Fruit fly (Drosophila melanogaster) whole organism, embryonic: ENCODE results near the gene Gad1.

Experiments
- Atf-2 ChIP-seq: fragments of 200-800 bp; sonication (Bioruptor generic); optimal IDR thresholded peaks from 2 replicates; lab custom pipeline; 2016; ENCODE audit warnings: missing biosample characterization, missing genetic modification characterization
- Bgb ChIP-seq: fragments of 200-800 bp; sonication (Bioruptor generic); IDR thresholded peaks from 2 replicates; pipeline ENCODE4 v1.3.6; 2022; ENCODE audit warnings: missing biosample characterization, missing genetic modification characterization; ENCODE audit not compliant: partially characterized antibody
- Blimp-1 ChIP-seq: fragments of 200-800 bp; sonication (Bioruptor generic); optimal IDR thresholded peaks from 3 replicates; lab custom pipeline; 2018; ENCODE audit warnings: missing biosample characterization, missing genetic modification characterization, mild to moderate bottlenecking, moderate library complexity, missing genetic modification reagents
- CG10209 ChIP-seq: fragments of 200-800 bp; sonication (Bioruptor generic); optimal IDR thresholded peaks from 3 replicates; lab custom pipeline; 2017; ENCODE audit warnings: missing biosample characterization, mild to moderate bottlenecking, missing genetic modification characterization, missing genetic modification reagents
- CG12155 ChIP-seq: fragments of 200-800 bp; sonication (Bioruptor generic); optimal IDR thresholded peaks from 3 replicates; lab custom pipeline; 2016; ENCODE audit warnings: missing biosample characterization, missing genetic modification characterization
- CG12744 ChIP-seq: fragments of 200-800 bp; sonication (Bioruptor generic); optimal IDR thresholded peaks from 2 replicates; lab custom pipeline; 2016; ENCODE audit warnings: missing biosample characterization, missing genetic modification characterization
- CG13296 ChIP-seq: fragments of 200-800 bp; sonication (Bioruptor generic); optimal IDR thresholded peaks from 3 replicates; lab custom pipeline; 2018; ENCODE audit warnings: missing biosample characterization, mild to moderate bottlenecking, missing genetic modification characterization
- CG13424 ChIP-seq: fragments of 200-800 bp; sonication (Bioruptor generic); optimal IDR thresholded peaks from 2 replicates; lab custom pipeline; 2019; ENCODE audit warnings: missing biosample characterization, mild to moderate bottlenecking, missing genetic modification characterization, moderate library complexity
- CG14710 ChIP-seq: fragments of 200-800 bp; sonication (Bioruptor generic); optimal IDR thresholded peaks from 3 replicates; lab custom pipeline; 2019; ENCODE audit warnings: missing biosample characterization, mild to moderate bottlenecking, missing genetic modification characterization, moderate library complexity
- CG15011 ChIP-seq: fragments of 200-800 bp; sonication (Bioruptor generic); optimal IDR thresholded peaks from 3 replicates; lab custom pipeline; 2018; ENCODE audit warnings: missing biosample characterization, mild to moderate bottlenecking, missing genetic modification characterization
- CG1603 ChIP-seq: fragments of 200-800 bp; sonication (Bioruptor generic); optimal IDR thresholded peaks from 2 replicates; lab custom pipeline; 2019; ENCODE audit warnings: missing biosample characterization, mild to moderate bottlenecking, missing genetic modification characterization, moderate library complexity
- CG1647 ChIP-seq: fragments of 200-800 bp; sonication (Bioruptor generic); optimal IDR thresholded peaks from 3 replicates; lab custom pipeline; 2016; ENCODE audit warnings: missing biosample characterization, missing genetic modification characterization
- CG16863 ChIP-seq: fragments of 200-800 bp; sonication (Bioruptor generic); optimal IDR thresholded peaks from 3 replicates; lab custom pipeline; 2016; ENCODE audit warnings: missing biosample characterization, missing genetic modification characterization
- CG17912 ChIP-seq: fragments of 200-800 bp; sonication (Bioruptor generic); optimal IDR thresholded peaks from 2 replicates; lab custom pipeline; 2018; ENCODE audit warnings: missing biosample characterization, mild to moderate bottlenecking, missing genetic modification characterization
- CG2889 ChIP-seq: fragments of 200-800 bp; sonication (Bioruptor generic); IDR thresholded peaks from 3 replicates; pipeline ENCODE4 v1.3.6; 2022; ENCODE audit warnings: missing biosample characterization, missing genetic modification characterization
- CG30431 ChIP-seq: fragments of 200-800 bp; sonication (Bioruptor generic); optimal IDR thresholded peaks from 2 replicates; lab custom pipeline; 2017; ENCODE audit warnings: missing biosample characterization, missing genetic modification characterization
- CG3163 ChIP-seq: fragments of 200-800 bp; sonication (Bioruptor generic); optimal IDR thresholded peaks from 3 replicates; lab custom pipeline; 2016; ENCODE audit warnings: missing biosample characterization, missing genetic modification characterization
- CG3281 ChIP-seq: fragments of 200-800 bp; sonication (Bioruptor generic); optimal IDR thresholded peaks from 3 replicates; lab custom pipeline; 2017; ENCODE audit warnings: missing biosample characterization, mild to moderate bottlenecking, missing genetic modification characterization
- CG3726 ChIP-seq: fragments of 200-800 bp; sonication (Bioruptor generic); IDR thresholded peaks from 3 replicates; pipeline ENCODE4, ENCODE4 v1.3.6; 2022; ENCODE audit warnings: missing biosample characterization, missing genetic modification characterization
- CG4328 ChIP-seq: fragments of 200-800 bp; sonication (Bioruptor generic); optimal IDR thresholded peaks from 3 replicates; lab custom pipeline; 2017; ENCODE audit warnings: missing biosample characterization, missing genetic modification reagents, missing genetic modification characterization
- CG4707 ChIP-seq: fragments of 200-800 bp; sonication (Bioruptor generic); optimal IDR thresholded peaks from 2 replicates; lab custom pipeline; 2018; ENCODE audit warnings: missing biosample characterization, mild to moderate bottlenecking, missing genetic modification characterization, moderate library complexity
- CG4730 ChIP-seq: fragments of 200-800 bp; sonication (Bioruptor generic); IDR thresholded peaks from 2 replicates; pipeline ENCODE4 v1.3.6; 2022; ENCODE audit warnings: missing biosample characterization, missing genetic modification characterization
- CG6254 ChIP-seq: fragments of 200-800 bp; sonication (Bioruptor generic); optimal IDR thresholded peaks from 3 replicates; lab custom pipeline; 2017; ENCODE audit warnings: mild to moderate bottlenecking, missing biosample characterization, missing genetic modification reagents, missing genetic modification characterization
- CG7556 ChIP-seq: fragments of 200-800 bp; sonication (Bioruptor generic); optimal IDR thresholded peaks from 2 replicates; lab custom pipeline; 2017; ENCODE audit warnings: missing biosample characterization, mild to moderate bottlenecking, missing genetic modification characterization
- CG8290 ChIP-seq, 3 experiments: fragments of 200-800 bp; sonication (Bioruptor generic); optimal IDR thresholded peaks; 2 replicates each; lab custom pipeline; 2016 to 2019; ENCODE audit warnings: missing biosample characterization in 3 of 3, missing genetic modification characterization in 3 of 3, mild to moderate bottlenecking in 2 of 3, moderate library complexity in 1 of 3
- CG9437 ChIP-seq: fragments of 200-800 bp; sonication (Bioruptor generic); optimal IDR thresholded peaks from 2 replicates; lab custom pipeline; 2018; ENCODE audit warnings: missing biosample characterization, mild to moderate bottlenecking, missing genetic modification characterization
- CG9727 ChIP-seq: fragments of 200-800 bp; sonication (Bioruptor generic); optimal IDR thresholded peaks from 3 replicates; lab custom pipeline; 2017; ENCODE audit warnings: missing biosample characterization, mild to moderate bottlenecking, missing genetic modification characterization
- CHES-1-like ChIP-seq: fragments of 200-800 bp; sonication (Bioruptor generic); optimal IDR thresholded peaks from 2 replicates; lab custom pipeline; 2016; ENCODE audit warnings: missing biosample characterization, missing genetic modification characterization
- CrebB ChIP-seq: fragments of 200-800 bp; sonication (Bioruptor generic); optimal IDR thresholded peaks from 3 replicates; lab custom pipeline; 2018; ENCODE audit warnings: missing biosample characterization, mild to moderate bottlenecking, missing genetic modification characterization
- Dp ChIP-seq: fragments of 200-800 bp; sonication (Bioruptor generic); optimal IDR thresholded peaks from 2 replicates; lab custom pipeline; 2018; ENCODE audit warnings: missing biosample characterization, mild to moderate bottlenecking, missing genetic modification characterization, moderate library complexity
- Dref ChIP-seq: fragments of 200-800 bp; sonication (Bioruptor generic); IDR thresholded peaks from 2 replicates; pipeline ENCODE4 v1.3.6; 2022; ENCODE audit warnings: missing biosample characterization, missing genetic modification characterization
- HLH3B ChIP-seq: fragments of 200-800 bp; sonication (Bioruptor generic); IDR thresholded peaks from 2 replicates; pipeline ENCODE4 v1.3.6; 2022; ENCODE audit warnings: missing biosample characterization, missing genetic modification characterization
- HmgD ChIP-seq: fragments of 200-800 bp; sonication (Bioruptor generic); optimal IDR thresholded peaks from 3 replicates; lab custom pipeline; 2016; ENCODE audit warnings: missing biosample characterization, missing genetic modification characterization
- MESR4 ChIP-seq: fragments of 200-800 bp; sonication (Bioruptor generic); optimal IDR thresholded peaks from 2 replicates; lab custom pipeline; 2018; ENCODE audit warnings: missing biosample characterization, mild to moderate bottlenecking, missing genetic modification characterization, moderate library complexity
- Mad ChIP-seq: fragments of 200-800 bp; sonication (Bioruptor generic); optimal IDR thresholded peaks from 2 replicates; lab custom pipeline; 2016; ENCODE audit warnings: missing biosample characterization, missing genetic modification characterization
- Mes4 ChIP-seq: fragments of 200-800 bp; sonication (Bioruptor generic); optimal IDR thresholded peaks from 2 replicates; lab custom pipeline; 2016; ENCODE audit warnings: missing biosample characterization, missing genetic modification characterization
- Sin3A ChIP-seq: fragments of >200 bp; optimal IDR thresholded peaks from 2 replicates; lab custom pipeline; 2018
- TFAM ChIP-seq: fragments of 200-800 bp; sonication (Bioruptor generic); optimal IDR thresholded peaks from 2 replicates; lab custom pipeline; 2017; ENCODE audit warnings: missing biosample characterization, missing genetic modification characterization, inconsistent platforms
- cato ChIP-seq: fragments of 200-800 bp; sonication (Bioruptor generic); optimal IDR thresholded peaks from 2 replicates; lab custom pipeline; 2016; ENCODE audit warnings: missing biosample characterization, missing genetic modification characterization, borderline replicate concordance
- ci ChIP-seq: fragments of 200-800 bp; sonication (Bioruptor generic); IDR thresholded peaks from 3 replicates; pipeline ENCODE4 v1.3.6; 2022; ENCODE audit warnings: missing biosample characterization, missing genetic modification characterization
- exex ChIP-seq: fragments of 200-800 bp; sonication (Bioruptor generic); optimal IDR thresholded peaks from 4 replicates; lab custom pipeline; 2018; ENCODE audit warnings: missing biosample characterization, mild to moderate bottlenecking, missing genetic modification characterization, moderate library complexity
- eyg ChIP-seq: fragments of 200-800 bp; sonication (Bioruptor generic); optimal IDR thresholded peaks from 3 replicates; lab custom pipeline; 2016; ENCODE audit warnings: missing biosample characterization, missing genetic modification characterization
- fd102C ChIP-seq: fragments of 200-800 bp; sonication (Bioruptor generic); optimal IDR thresholded peaks from 2 replicates; lab custom pipeline; 2018; ENCODE audit warnings: missing biosample characterization, mild to moderate bottlenecking, missing genetic modification characterization, moderate library complexity
- ham ChIP-seq: fragments of 200-800 bp; sonication (Bioruptor generic); IDR thresholded peaks from 2 replicates; pipeline ENCODE4 v1.3.6; 2022; ENCODE audit warnings: missing biosample characterization, missing genetic modification characterization
- hb ChIP-seq: fragments of 200-800 bp; sonication (Bioruptor generic); IDR thresholded peaks from 3 replicates; pipeline ENCODE4 v1.3.6; 2022; ENCODE audit warnings: missing biosample characterization, missing genetic modification characterization; ENCODE audit not compliant: partially characterized antibody
- insv ChIP-seq, 2 experiments: fragments of 200-800 bp; sonication (Bioruptor generic); optimal IDR thresholded peaks; 3 replicates each; lab custom pipeline; 2016 to 2018; ENCODE audit warnings: missing biosample characterization in 2 of 2, missing genetic modification characterization in 2 of 2
- mam ChIP-seq: fragments of 200-800 bp; sonication (Bioruptor generic); optimal IDR thresholded peaks from 3 replicates; lab custom pipeline; 2016; ENCODE audit warnings: missing biosample characterization, missing genetic modification characterization
- peb ChIP-seq: fragments of 200-800 bp; sonication (Bioruptor generic); IDR thresholded peaks from 2 replicates; pipeline ENCODE4 v1.3.6; 2022; ENCODE audit warnings: missing biosample characterization, missing genetic modification characterization
- row ChIP-seq: fragments of 200-800 bp; sonication (Bioruptor generic); IDR thresholded peaks from 3 replicates; pipeline ENCODE4 v1.3.6; 2022; ENCODE audit warnings: missing biosample characterization, missing genetic modification characterization
- seq ChIP-seq: fragments of 200-800 bp; sonication (Bioruptor generic); IDR thresholded peaks from 2 replicates; pipeline ENCODE4 v1.3.6; 2022; ENCODE audit warnings: missing biosample characterization, missing genetic modification characterization
- slp2 ChIP-seq: fragments of 200-800 bp; sonication (Bioruptor generic); optimal IDR thresholded peaks from 2 replicates; lab custom pipeline; 2016; ENCODE audit warnings: missing biosample characterization, missing genetic modification characterization
- trh ChIP-seq: fragments of 200-800 bp; sonication (Bioruptor generic); optimal IDR thresholded peaks from 2 replicates; lab custom pipeline; 2016; ENCODE audit warnings: missing biosample characterization, missing genetic modification characterization

Gad1 gene

DNA sequence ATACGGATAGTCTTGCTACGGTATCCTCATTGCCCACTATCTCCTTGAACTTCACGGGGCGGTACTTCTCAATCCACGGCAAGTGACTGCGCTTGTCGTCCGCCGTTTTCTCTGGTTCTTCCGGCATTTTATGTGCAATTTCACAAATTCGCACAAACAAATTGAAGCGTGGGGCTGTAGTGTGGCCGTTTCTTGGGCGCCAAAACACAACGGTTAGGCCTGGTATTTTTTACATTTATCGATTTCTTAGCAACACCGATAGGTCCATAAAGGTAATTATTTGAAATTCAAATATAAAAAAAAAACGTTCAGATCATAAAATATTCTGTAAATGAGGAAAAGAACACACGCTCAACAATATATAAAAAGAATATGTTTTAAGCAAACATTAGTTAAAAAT is 47.3 kb upstream of the Gad1 start, which contains the start of gene RfC4 (continued):
- no peak for TF ChIP-seq CG6254 (GFP tag; lab: Kevin White, UChicago)
- TF ChIP-seq HmgD (GFP tag; lab: Kevin White, UChicago), result peak; percentile 29
- no peak for TF ChIP-seq CG3726 (GFP tag; lab: Robert Waterston, UW)
- TF ChIP-seq CrebB (tag; lab: Kevin White, UChicago), result no peak
- no peak for TF ChIP-seq CG9727
- TF ChIP-seq Mad (GFP tag; lab: Kevin White, UChicago), result no peak
- no peak for TF ChIP-seq CG2889 (GFP tag; lab: Robert Waterston, UW)
- no peak for TF ChIP-seq fd102C (GFP tag; lab: Kevin White, UChicago)
- no peak for TF ChIP-seq mam (GFP tag; lab: Kevin White, UChicago)
- TF ChIP-seq CG10209 (GFP tag; lab: Kevin White, UChicago), result no peak
- no peak for TF ChIP-seq Atf-2
- TF ChIP-seq HLH3B (GFP tag; lab: Robert Waterston, UW), result no peak
- no peak for TF ChIP-seq peb (GFP tag; lab: Robert Waterston, UW)
- TF ChIP-seq hb (GFP tag; lab: Robert Waterston, UW), result no peak
- TF ChIP-seq Dp (GFP tag; lab: Kevin White, UChicago), result peak; percentile 88
- TF ChIP-seq TFAM (GFP tag; lab: Kevin White, UChicago), result no peak
- peak; percentile 32 for TF ChIP-seq CG1603 (tag; lab: Kevin White, UChicago)
- no peak for TF ChIP-seq CG15011 (GFP tag; lab: Kevin White, UChicago)
- TF ChIP-seq CG16863 (GFP tag; lab: Kevin White, UChicago), result no peak
- TF ChIP-seq insv (GFP tag; optimal IDR thresholded peaks at IDR 0.05; lab: Kevin White, UChicago), result no peak
- no peak for TF ChIP-seq CG3163 (GFP tag; lab: Kevin White, UChicago)
- no peak for TF ChIP-seq CG4328 (GFP tag; lab: Kevin White, UChicago)
- TF ChIP-seq CG4707, result no peak
- TF ChIP-seq ci, result no peak
- TF ChIP-seq CHES-1-like (GFP tag; lab: Kevin White, UChicago), result no peak
- no peak for TF ChIP-seq eyg (GFP tag; lab: Kevin White, UChicago)
- peak; percentile 35 for TF ChIP-seq Sin3A
- TF ChIP-seq trh (GFP tag; lab: Kevin White, UChicago), result no peak
- 0 out of 2 replicates have a peak, but pooled peaks have one; percentile 10 for TF ChIP-seq Bgb
- TF ChIP-seq CG4730 (GFP tag; lab: Robert Waterston, UW), result no peak
- no peak for TF ChIP-seq row (GFP tag; lab: Robert Waterston, UW)
- no peak for TF ChIP-seq CG1647 (GFP tag; lab: Kevin White, UChicago)
- TF ChIP-seq slp2 (GFP tag; lab: Kevin White, UChicago), result no peak
- TF ChIP-seq CG12744, result no peak
- TF ChIP-seq CG13296 (GFP tag; lab: Kevin White, UChicago), result no peak
- no peak for TF ChIP-seq CG9437 (GFP tag; lab: Kevin White, UChicago)
- TF ChIP-seq CG14710 (tag; lab: Kevin White, UChicago), result peak; percentile 6
- peak; percentile 27 for TF ChIP-seq MESR4
- TF ChIP-seq CG17912 (GFP tag; lab: Kevin White, UChicago), result no peak
- TF ChIP-seq CG30431 (GFP tag; lab: Kevin White, UChicago), result no peak
- TF ChIP-seq CG8290 (GFP tag; optimal IDR thresholded peaks at IDR 0.05; lab: Kevin White, UChicago), result no peak
- TF ChIP-seq CG8290 (tag; optimal IDR thresholded peaks at IDR 0.05; lab: Kevin White, UChicago), result no peak
- TF ChIP-seq cato (GFP tag; lab: Kevin White, UChicago), result no peak
- TF ChIP-seq CG7556 (GFP tag; lab: Kevin White, UChicago), result no peak
- TF ChIP-seq exex, result no peak
- no peak for TF ChIP-seq CG12155 (GFP tag; lab: Kevin White, UChicago)
- TF ChIP-seq CG13424 (tag; lab: Kevin White, UChicago), result no peak
- TF ChIP-seq Mes4 (GFP tag; lab: Kevin White, UChicago), result no peak
- no peak for TF ChIP-seq ham (GFP tag; lab: Robert Waterston, UW)
- TF ChIP-seq Dref (GFP tag; lab: Robert Waterston, UW), result peak; percentile 78
- no peak for TF ChIP-seq Blimp-1 (GFP tag; lab: Kevin White, UChicago)
- TF ChIP-seq seq (GFP tag; lab: Robert Waterston, UW), result no peak
- no peak for TF ChIP-seq CG3281 (GFP tag; lab: Kevin White, UChicago)
